Fruit fly (Drosophila melanogaster) whole organism: ENCODE data around the gene CG14153.

ENCODE experiments used
- CG8478 ChIP-seq: fragments of >200 bp; optimal IDR thresholded peaks from 2 replicates; lab custom pipeline; 2018; ENCODE audit warnings: inconsistent platforms
- EcR ChIP-seq, 2 experiments: fragments of >200 bp; optimal IDR thresholded peaks; 2 replicates each; lab custom pipeline; 2017; ENCODE audit warnings: missing biosample characterization in 2 of 2, missing genetic modification characterization in 2 of 2, missing genetic modification reagents in 2 of 2
- pan ChIP-seq: fragments of >200 bp; optimal IDR thresholded peaks from 2 replicates; lab custom pipeline; 2017
- psq ChIP-seq: fragments of >200 bp; optimal IDR thresholded peaks from 2 replicates; lab custom pipeline; 2017
- usp ChIP-seq: fragments of >200 bp; optimal IDR thresholded peaks from 2 replicates; lab custom pipeline; 2017; ENCODE audit warnings: missing biosample characterization, missing genetic modification characterization, mixed read lengths

DNA sequence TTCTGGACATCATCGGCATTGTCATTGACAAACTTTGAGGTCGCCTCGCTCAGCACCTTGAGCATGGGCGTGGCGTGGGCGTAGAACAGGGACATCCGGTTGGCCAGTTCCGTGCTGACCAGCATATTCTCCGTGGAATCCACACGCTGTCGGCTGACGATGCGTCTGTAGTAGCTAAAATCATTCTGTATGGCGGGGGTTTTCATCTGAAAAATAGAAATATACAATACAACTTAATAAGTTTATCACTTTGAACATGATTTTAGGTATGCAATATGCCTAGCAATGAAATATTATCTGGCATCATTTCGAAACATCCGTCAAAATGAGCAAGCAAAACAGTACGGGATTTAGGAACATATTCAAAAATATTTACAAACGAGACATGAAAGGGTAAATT, 1.7 kb upstream of the CG14153 start, which contains the start of gene CG14154:
- TF ChIP-seq CG8478, result no peak
- no peak for TF ChIP-seq EcR (GFP tag; optimal IDR thresholded peaks at IDR 0.05; lab: Kevin White, UChicago)
- no peak for TF ChIP-seq usp
- TF ChIP-seq psq, result no peak
- TF ChIP-seq pan (lab: Kevin White, UChicago), result no peak
